Worm (Caenorhabditis elegans) whole organism, midembryonic: ENCODE measurements around the gene F19C7.4.

Experiments used
- T22C8.4 ChIP-seq: fragments of 200-800 bp; sonication (Bioruptor generic); IDR thresholded peaks from 2 replicates; pipeline ENCODE4 v1.3.6; 2022; ENCODE audit warnings: missing genetic modification characterization, missing compliant biosample characterization
- cog-1 ChIP-seq: sonication (generic microtip); optimal IDR thresholded peaks from 2 replicates; lab custom pipeline; 2016; ENCODE audit warnings: missing genetic modification characterization, missing compliant biosample characterization
- flt-1 ChIP-seq: fragments of 200-800 bp; sonication (Bioruptor generic); IDR thresholded peaks from 2 replicates; pipeline ENCODE4 v1.3.6; 2022; ENCODE audit warnings: missing genetic modification characterization, missing compliant biosample characterization
- klf-2 ChIP-seq: fragments of 200-800 bp; sonication (Bioruptor generic); conservative IDR thresholded peaks from 2 replicates; pipeline ENCODE4 v1.3.6; 2022; ENCODE audit warnings: missing genetic modification reagents, missing genetic modification characterization, missing compliant biosample characterization
- med-1 ChIP-seq: sonication (generic microtip); optimal IDR thresholded peaks from 2 replicates; lab custom pipeline; 2017; ENCODE audit warnings: missing genetic modification characterization, mild to moderate bottlenecking, missing compliant biosample characterization, antibody characterized with exemption, missing genetic modification reagents; ENCODE audit not compliant: insufficient read depth
- ref-1 ChIP-seq: fragments of 200-800 bp; sonication (Bioruptor generic); conservative IDR thresholded peaks from 2 replicates; pipeline ENCODE4 v1.3.6; 2022; ENCODE audit warnings: missing genetic modification reagents, missing genetic modification characterization, missing compliant biosample characterization
- tab-1 ChIP-seq: fragments of 200-800 bp; sonication (Bioruptor generic); IDR thresholded peaks from 2 replicates; pipeline ENCODE4 v1.3.6; 2022; ENCODE audit warnings: missing genetic modification characterization, missing compliant biosample characterization
- ztf-23 ChIP-seq: fragments of 200-800 bp; sonication (Bioruptor generic); IDR thresholded peaks from 2 replicates; pipeline ENCODE4 v1.3.6; 2022; ENCODE audit warnings: missing genetic modification reagents, missing genetic modification characterization, missing compliant biosample characterization
- ztf-29 ChIP-seq: fragments of 200-800 bp; sonication (Bioruptor generic); IDR thresholded peaks from 2 replicates; pipeline ENCODE4 v1.3.6; 2022; ENCODE audit warnings: missing genetic modification reagents, missing genetic modification characterization, missing compliant biosample characterization

Gene F19C7.4

DNA sequence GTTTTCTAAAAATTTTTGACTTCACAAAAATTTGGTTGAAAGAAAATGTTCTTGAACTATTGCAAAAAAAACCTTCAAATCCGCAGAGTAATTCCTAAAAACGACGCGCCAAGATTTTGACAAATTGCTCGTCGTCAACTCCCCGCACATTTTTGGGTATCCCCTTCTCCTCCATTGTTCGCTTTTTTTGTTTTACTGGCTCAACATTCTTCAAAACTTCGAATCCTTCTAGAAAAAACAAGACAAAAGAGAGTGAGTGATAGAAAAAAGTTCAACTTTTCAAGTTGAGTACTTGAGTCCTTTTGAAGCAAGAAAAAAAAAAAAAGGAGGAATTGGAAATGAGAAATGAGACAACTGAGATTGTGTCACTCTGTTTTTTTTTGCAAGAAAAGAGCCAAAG, 25.8 kb upstream of the F19C7.4 start:
- TF ChIP-seq ref-1 (GFP tag; lab: Robert Waterston, UW): no peak
- TF ChIP-seq flt-1: no peak
- TF ChIP-seq cog-1: no peak
- no peak for TF ChIP-seq T22C8.4 (GFP tag; lab: Robert Waterston, UW)
- TF ChIP-seq tab-1 (GFP tag; lab: Robert Waterston, UW): no peak
- no peak for TF ChIP-seq klf-2
- TF ChIP-seq med-1 (GFP tag; lab: Kevin White, UChicago): no peak
- TF ChIP-seq ztf-29 (GFP tag; lab: Robert Waterston, UW): no peak
- TF ChIP-seq ztf-23 (GFP tag; lab: Robert Waterston, UW): no peak

DNA sequence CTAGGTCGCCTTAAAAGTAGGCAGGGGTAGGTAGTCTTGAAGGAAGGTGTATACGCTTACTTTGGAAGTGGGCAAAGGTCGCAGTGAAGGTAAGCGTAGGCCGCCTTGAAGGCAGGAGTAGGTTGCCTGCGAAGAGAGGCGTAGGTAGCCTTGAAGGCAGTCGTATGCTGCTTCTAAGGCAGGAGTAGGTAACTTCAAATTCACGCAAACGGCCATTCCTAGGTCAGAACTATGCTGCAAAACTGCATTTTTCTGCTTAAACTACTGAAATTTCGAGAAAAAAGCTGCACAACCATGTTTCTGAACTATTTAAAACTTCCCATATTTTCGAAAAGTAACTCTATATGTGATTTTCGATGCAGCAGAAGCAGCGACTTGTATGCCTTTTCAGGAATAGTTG, 23.2 kb upstream of the F19C7.4 start:
- no peak for TF ChIP-seq tab-1 (GFP tag; lab: Robert Waterston, UW)
- no peak for TF ChIP-seq T22C8.4 (GFP tag; lab: Robert Waterston, UW)
- no peak for TF ChIP-seq ztf-29 (GFP tag; lab: Robert Waterston, UW)
- no peak for TF ChIP-seq cog-1
- TF ChIP-seq med-1 (GFP tag; lab: Kevin White, UChicago): no peak
- TF ChIP-seq klf-2: no peak
- TF ChIP-seq ztf-23 (GFP tag; lab: Robert Waterston, UW): no peak
- TF ChIP-seq flt-1: no peak
- no peak for TF ChIP-seq ref-1 (GFP tag; lab: Robert Waterston, UW)

DNA sequence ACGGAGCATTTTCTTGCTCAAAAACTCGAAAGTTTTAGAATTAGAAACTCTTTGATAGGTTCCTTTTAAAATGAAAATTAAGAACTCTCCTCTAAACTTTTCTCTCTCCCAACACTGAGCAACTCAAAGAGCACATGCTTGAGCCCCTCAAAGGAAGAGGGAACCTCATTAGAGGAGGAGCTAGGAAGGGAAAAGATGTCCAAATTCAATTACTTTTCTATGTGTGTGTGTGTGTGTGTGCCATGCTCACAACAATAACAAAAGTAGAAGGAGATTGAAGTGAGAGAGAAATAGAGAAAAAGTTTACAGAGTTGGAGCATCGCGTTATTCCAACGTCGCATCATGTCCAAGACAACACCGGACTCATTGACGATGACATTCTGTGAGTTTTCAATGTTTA, 16.7 kb upstream of the F19C7.4 start:
- no peak for TF ChIP-seq cog-1
- no peak for TF ChIP-seq ztf-29 (GFP tag; lab: Robert Waterston, UW)
- no peak for TF ChIP-seq ref-1 (GFP tag; lab: Robert Waterston, UW)
- no peak for TF ChIP-seq klf-2

- TF ChIP-seq med-1 (GFP tag; lab: Kevin White, UChicago) (no peak), cog-1 (no peak), ztf-23 (GFP tag; lab: Robert Waterston, UW) (no peak), klf-2 (no peak), flt-1 (no peak), ref-1 (GFP tag; lab: Robert Waterston, UW) (no peak), ztf-29 (GFP tag; lab: Robert Waterston, UW) (no peak), tab-1 (GFP tag; lab: Robert Waterston, UW) (no peak), T22C8.4 (GFP tag; lab: Robert Waterston, UW) (no peak)
Measured at ce11 chrIV:4587532-4587931, 15.1 kb upstream of the F19C7.4 start.

- TF ChIP-seq ref-1 (GFP tag; lab: Robert Waterston, UW) (no peak), med-1 (GFP tag; lab: Kevin White, UChicago) (no peak), cog-1 (peak; percentile 14)
Measured at ce11 chrIV:4588408-4588807, 14.3 kb upstream of the F19C7.4 start.

- TF ChIP-seq T22C8.4 (GFP tag; lab: Robert Waterston, UW) (no peak), med-1 (GFP tag; lab: Kevin White, UChicago) (no peak), klf-2 (no peak), tab-1 (GFP tag; lab: Robert Waterston, UW) (no peak), ref-1 (GFP tag; lab: Robert Waterston, UW) (no peak), ztf-23 (GFP tag; lab: Robert Waterston, UW) (no peak), flt-1 (no peak)
Measured at ce11 chrIV:4596824-4597223, 5.8 kb upstream of the F19C7.4 start, which contains the start of gene F19C7.3. Gene F19C7.3 (plus strand): TSS chrIV:4597124.

ce11 chrIV:4599352-4600004, 3.2 kb upstream of the F19C7.4 start, which contains the start of gene F19C7.2:
Gene F19C7.2 (plus strand): TSS chrIV:4599954.
- TF ChIP-seq med-1 (GFP tag; lab: Kevin White, UChicago) (no peak), ref-1 (GFP tag; lab: Robert Waterston, UW) (no peak), T22C8.4 (GFP tag; lab: Robert Waterston, UW) (no peak), klf-2 (no peak), cog-1 (no peak), ztf-29 (GFP tag; lab: Robert Waterston, UW) (no peak), flt-1 (no peak), ztf-23 (GFP tag; lab: Robert Waterston, UW) (no peak)

DNA sequence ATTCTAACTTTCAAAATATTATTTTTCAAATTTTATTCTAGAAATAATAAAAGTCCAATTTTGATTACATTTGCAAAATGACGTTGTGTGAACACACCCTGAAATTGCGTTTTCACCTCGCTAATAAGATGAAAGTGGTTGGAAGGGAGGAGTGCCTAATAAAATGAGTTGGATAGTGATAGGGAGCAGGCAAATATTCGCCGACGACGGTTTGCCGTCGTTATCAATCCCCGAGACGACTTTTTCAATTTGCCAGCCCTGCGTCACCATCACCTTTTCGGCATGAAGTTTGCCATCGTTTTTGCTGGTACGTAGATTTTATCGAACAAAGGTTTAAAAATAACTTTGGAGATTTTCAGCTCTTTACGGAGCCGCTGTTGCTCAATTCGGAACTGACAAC, 2.9 kb downstream of the F19C7.4 start, which contains the start of gene nspg-10:
Gene nspg-10 (plus strand): TSS at position 179 of the 400 bp plus-strand sequence.
- TF ChIP-seq med-1 (GFP tag; lab: Kevin White, UChicago) (no peak), ref-1 (GFP tag; lab: Robert Waterston, UW) (no peak), T22C8.4 (GFP tag; lab: Robert Waterston, UW) (no peak), ztf-23 (GFP tag; lab: Robert Waterston, UW) (no peak), klf-2 (no peak), flt-1 (no peak), ztf-29 (GFP tag; lab: Robert Waterston, UW) (no peak), cog-1 (no peak), tab-1 (GFP tag; lab: Robert Waterston, UW) (no peak)

- TF ChIP-seq ztf-23 (GFP tag; lab: Robert Waterston, UW) (0 out of 2 replicates have a peak, but pooled peaks have one; percentile 30), ref-1 (GFP tag; lab: Robert Waterston, UW) (no peak)
Measured at ce11 chrIV:4608661-4609060, 6.0 kb downstream of the F19C7.4 start.

DNA sequence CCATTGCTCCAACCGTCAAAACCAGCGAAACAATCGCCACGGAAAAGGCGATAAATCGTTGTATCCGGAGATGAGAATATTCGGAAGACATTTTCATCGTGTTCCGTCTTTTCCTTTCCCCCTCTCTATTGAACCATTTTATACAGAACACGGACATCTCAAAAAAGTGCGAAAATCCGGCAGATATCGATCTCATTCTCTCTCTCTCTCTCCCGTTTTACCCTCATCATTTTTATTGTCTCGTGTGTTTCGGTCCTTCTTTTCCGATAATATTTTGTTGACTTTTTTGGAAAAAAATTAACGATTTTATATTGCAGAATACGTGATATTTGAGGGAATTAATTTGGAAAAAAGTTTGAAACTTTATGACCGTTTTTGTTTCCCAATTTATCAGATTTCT, 6.9 kb downstream of the F19C7.4 start, which contains the start of gene col-110:
Gene col-110 (minus strand): TSS at position 101 of the 400 bp plus-strand sequence.
- TF ChIP-seq ztf-29 (GFP tag; lab: Robert Waterston, UW) (no peak), T22C8.4 (GFP tag; lab: Robert Waterston, UW) (no peak), ref-1 (GFP tag; lab: Robert Waterston, UW) (no peak), cog-1 (no peak), klf-2 (no peak), tab-1 (GFP tag; lab: Robert Waterston, UW) (no peak), flt-1 (no peak), med-1 (GFP tag; lab: Kevin White, UChicago) (no peak), ztf-23 (GFP tag; lab: Robert Waterston, UW) (no peak)
